Worm (Caenorhabditis elegans) whole organism, L1 larva: ENCODE measurements around the gene R10E4.9.

Experiments
- C16A3.4 ChIP-seq: fragments of 150-350 bp; optimal IDR thresholded peaks from 2 replicates; lab custom pipeline; 2014; ENCODE audit warnings: missing biosample characterization, missing genetic modification characterization
- C34B4.2 ChIP-seq: sonication (generic microtip); optimal IDR thresholded peaks from 2 replicates; lab custom pipeline; 2017; ENCODE audit warnings: mild to moderate bottlenecking, missing genetic modification characterization, missing compliant biosample characterization
- Y116A8C.19 ChIP-seq: sonication (generic microtip); optimal IDR thresholded peaks from 2 replicates; lab custom pipeline; 2016; ENCODE audit warnings: missing compliant biosample characterization, missing genetic modification characterization, borderline replicate concordance
- alr-1 ChIP-seq: fragments of 200-800 bp; sonication (Bioruptor generic); optimal IDR thresholded peaks from 2 replicates; lab custom pipeline; 2018; ENCODE audit warnings: borderline replicate concordance, mild to moderate bottlenecking, missing genetic modification characterization, missing compliant biosample characterization
- aly-2 ChIP-seq: fragments of 150-350 bp; optimal IDR thresholded peaks from 2 replicates; lab custom pipeline; 2014; ENCODE audit warnings: missing biosample characterization, missing genetic modification characterization
- ama-1 ChIP-seq: fragments of 150-350 bp; optimal IDR thresholded peaks from 2 replicates; lab custom pipeline; 2014
- ceh-8 ChIP-seq: fragments of 200-800 bp; sonication (Bioruptor generic); optimal IDR thresholded peaks from 2 replicates; lab custom pipeline; 2018; ENCODE audit warnings: mild to moderate bottlenecking, missing genetic modification characterization, moderate library complexity, missing compliant biosample characterization
- ceh-88 ChIP-seq: fragments of 200-800 bp; sonication (Bioruptor generic); IDR thresholded peaks from 2 replicates; pipeline ENCODE4 v1.3.6; 2022; ENCODE audit warnings: missing genetic modification characterization, missing compliant biosample characterization
- dpl-1 ChIP-seq, 3 experiments: fragments of 150-350 bp in 2 of 3; sonication (generic microtip) in 1 of 3; optimal IDR thresholded peaks; 2 replicates each; lab custom pipeline; 2014 to 2017; ENCODE audit warnings: missing biosample characterization in 3 of 3, missing genetic modification characterization in 3 of 3, missing genetic modification reagents in 3 of 3
- dsc-1 ChIP-seq: sonication (generic microtip); optimal IDR thresholded peaks from 2 replicates; lab custom pipeline; 2016; ENCODE audit warnings: mild to moderate bottlenecking, missing genetic modification characterization, missing compliant biosample characterization
- egl-27 ChIP-seq, 2 experiments: fragments of 150-350 bp in 1 of 2; sonication (generic microtip); optimal IDR thresholded peaks; 3 replicates each; lab custom pipeline; 2017 to 2018; ENCODE audit warnings: missing biosample characterization in 2 of 2, missing genetic modification characterization in 2 of 2, missing genetic modification reagents in 2 of 2
- elt-2 ChIP-seq: sonication (generic microtip); optimal IDR thresholded peaks from 2 replicates; lab custom pipeline; 2016; ENCODE audit warnings: missing genetic modification characterization, mild to moderate bottlenecking, inconsistent platforms, missing compliant biosample characterization, missing genetic modification reagents
- fkh-10 ChIP-seq: sonication (generic microtip); optimal IDR thresholded peaks from 2 replicates; lab custom pipeline; 2017; ENCODE audit warnings: missing biosample characterization, missing genetic modification reagents, missing genetic modification characterization
- fkh-4 ChIP-seq: sonication (generic microtip); optimal IDR thresholded peaks from 2 replicates; lab custom pipeline; 2016; ENCODE audit warnings: missing compliant biosample characterization, missing genetic modification characterization, borderline replicate concordance
- fkh-8 ChIP-seq: sonication (generic microtip); optimal IDR thresholded peaks from 2 replicates; lab custom pipeline; 2016; ENCODE audit warnings: mild to moderate bottlenecking, missing genetic modification characterization, missing compliant biosample characterization
- fos-1 ChIP-seq: fragments of 150-350 bp; optimal IDR thresholded peaks from 2 replicates; lab custom pipeline; 2014; ENCODE audit warnings: missing biosample characterization, missing genetic modification characterization
- hlh-17 ChIP-seq: fragments of 200-800 bp; sonication (Bioruptor generic); optimal IDR thresholded peaks from 2 replicates; lab custom pipeline; 2018; ENCODE audit warnings: missing genetic modification characterization, mild to moderate bottlenecking, missing compliant biosample characterization, moderate library complexity, borderline replicate concordance
- hpl-2 ChIP-seq: fragments of 150-350 bp; optimal IDR thresholded peaks from 2 replicates; lab custom pipeline; 2014; ENCODE audit warnings: missing biosample characterization, missing genetic modification reagents, missing genetic modification characterization
- irx-1 ChIP-seq: sonication (generic microtip); optimal IDR thresholded peaks from 2 replicates; lab custom pipeline; 2016; ENCODE audit warnings: missing genetic modification characterization, missing compliant biosample characterization
- lin-14 ChIP-seq: fragments of 200-800 bp; sonication (Bioruptor generic); optimal IDR thresholded peaks from 2 replicates; lab custom pipeline; 2018; ENCODE audit warnings: mild to moderate bottlenecking, missing genetic modification characterization, moderate library complexity, missing compliant biosample characterization
- lin-15B ChIP-seq: fragments of 150-350 bp; sonication (generic microtip); optimal IDR thresholded peaks from 3 replicates; lab custom pipeline; 2014; ENCODE audit warnings: missing biosample characterization, missing genetic modification characterization
- lin-35 ChIP-seq, 2 experiments: fragments of 150-350 bp; optimal IDR thresholded peaks; 2 replicates each; lab custom pipeline; 2014; ENCODE audit warnings: missing biosample characterization in 2 of 2, missing genetic modification characterization in 2 of 2, missing genetic modification reagents in 2 of 2
- lin-39 ChIP-seq: fragments of 150-350 bp; optimal IDR thresholded peaks from 2 replicates; lab custom pipeline; 2014; ENCODE audit warnings: missing biosample characterization, missing genetic modification reagents, missing genetic modification characterization
- lir-3 ChIP-seq: sonication (generic microtip); optimal IDR thresholded peaks from 2 replicates; lab custom pipeline; 2016; ENCODE audit warnings: mild to moderate bottlenecking, missing genetic modification characterization, moderate library complexity, missing compliant biosample characterization; ENCODE audit not compliant: poor library complexity
- mdl-1 ChIP-seq, 2 experiments: fragments of 150-350 bp; optimal IDR thresholded peaks; 2 replicates each; lab custom pipeline; 2014 to 2017; ENCODE audit warnings: missing biosample characterization in 2 of 2, missing genetic modification characterization in 2 of 2, inconsistent platforms in 1 of 2
- mef-2 ChIP-seq: fragments of 150-350 bp; optimal IDR thresholded peaks from 2 replicates; lab custom pipeline; 2014; ENCODE audit warnings: missing biosample characterization, missing genetic modification characterization
- nhr-19 ChIP-seq: fragments of 200-800 bp; sonication (Bioruptor generic); conservative IDR thresholded peaks from 2 replicates; pipeline ENCODE4 v1.3.6; 2022; ENCODE audit warnings: missing genetic modification characterization, missing compliant biosample characterization
- nhr-237 ChIP-seq: fragments of 150-350 bp; optimal IDR thresholded peaks from 2 replicates; lab custom pipeline; 2014; ENCODE audit warnings: missing biosample characterization, missing genetic modification characterization
- nhr-47 ChIP-seq: sonication (generic microtip); optimal IDR thresholded peaks from 2 replicates; lab custom pipeline; 2016; ENCODE audit warnings: mild to moderate bottlenecking, missing genetic modification characterization, moderate library complexity, missing compliant biosample characterization
- nhr-71 ChIP-seq: sonication (generic microtip); optimal IDR thresholded peaks from 2 replicates; lab custom pipeline; 2016; ENCODE audit warnings: mild to moderate bottlenecking, missing genetic modification characterization, moderate library complexity, missing compliant biosample characterization
- nhr-76 ChIP-seq: sonication (generic microtip); optimal IDR thresholded peaks from 2 replicates; lab custom pipeline; 2017; ENCODE audit warnings: missing biosample characterization, missing genetic modification characterization
- nhr-77 ChIP-seq: fragments of 150-350 bp; optimal IDR thresholded peaks from 2 replicates; lab custom pipeline; 2014; ENCODE audit warnings: missing biosample characterization, missing genetic modification characterization
- nhr-85 ChIP-seq: sonication (generic microtip); peaks from one replicate; lab custom pipeline; 2016; ENCODE audit warnings: missing genetic modification characterization, inconsistent platforms, missing compliant biosample characterization
- nhr-90 ChIP-seq: sonication (generic microtip); optimal IDR thresholded peaks from 2 replicates; lab custom pipeline; 2016; ENCODE audit warnings: mild to moderate bottlenecking, missing genetic modification characterization, missing compliant biosample characterization; ENCODE audit not compliant: poor library complexity
- pax-3 ChIP-seq: fragments of 200-800 bp; sonication (Bioruptor generic); optimal IDR thresholded peaks from 2 replicates; lab custom pipeline; 2018; ENCODE audit warnings: mild to moderate bottlenecking, missing genetic modification characterization, moderate library complexity, missing compliant biosample characterization
- pqm-1 ChIP-seq: sonication (generic microtip); optimal IDR thresholded peaks from 3 replicates; lab custom pipeline; 2017; ENCODE audit warnings: missing biosample characterization, missing genetic modification characterization
- skn-1 ChIP-seq: fragments of 150-350 bp; optimal IDR thresholded peaks from 2 replicates; lab custom pipeline; 2014; ENCODE audit warnings: missing biosample characterization, missing genetic modification characterization
- snpc-4 ChIP-seq: fragments of 150-350 bp; optimal IDR thresholded peaks from 2 replicates; lab custom pipeline; 2014; ENCODE audit warnings: missing biosample characterization, missing genetic modification characterization
- snu-23 ChIP-seq: sonication (generic microtip); optimal IDR thresholded peaks from 2 replicates; lab custom pipeline; 2016; ENCODE audit warnings: missing genetic modification characterization, missing compliant biosample characterization
- sptf-1 ChIP-seq: fragments of 150-350 bp; optimal IDR thresholded peaks from 2 replicates; lab custom pipeline; 2014; ENCODE audit warnings: missing biosample characterization, missing genetic modification characterization
- sup-37 ChIP-seq: fragments of 200-800 bp; sonication (Bioruptor generic); optimal IDR thresholded peaks from 2 replicates; lab custom pipeline; 2018; ENCODE audit warnings: mild to moderate bottlenecking, missing genetic modification characterization, missing compliant biosample characterization
- tbx-2 ChIP-seq: sonication (generic microtip); optimal IDR thresholded peaks from 2 replicates; lab custom pipeline; 2016; ENCODE audit warnings: missing genetic modification characterization, missing compliant biosample characterization
- tlp-1 ChIP-seq: fragments of 150-350 bp; optimal IDR thresholded peaks from 2 replicates; lab custom pipeline; 2014; ENCODE audit warnings: missing biosample characterization, missing genetic modification characterization
- unc-130 ChIP-seq: fragments of 150-350 bp; optimal IDR thresholded peaks from 2 replicates; lab custom pipeline; 2017; ENCODE audit warnings: missing biosample characterization, missing genetic modification characterization, inconsistent platforms
- unc-98 ChIP-seq: fragments of 200-800 bp; sonication (Bioruptor generic); IDR thresholded peaks from 2 replicates; pipeline ENCODE4 v1.3.6; 2022; ENCODE audit warnings: missing genetic modification characterization, missing compliant biosample characterization
- vab-15 ChIP-seq: sonication (generic microtip); optimal IDR thresholded peaks from 2 replicates; lab custom pipeline; 2017; ENCODE audit warnings: missing genotype, mild to moderate bottlenecking, missing genetic modification characterization, missing compliant biosample characterization
- zag-1 ChIP-seq: fragments of 150-350 bp; optimal IDR thresholded peaks from 2 replicates; lab custom pipeline; 2014; ENCODE audit warnings: missing biosample characterization, missing genetic modification characterization
- zip-4 ChIP-seq: fragments of 200-800 bp; sonication (Bioruptor generic); optimal IDR thresholded peaks from 2 replicates; lab custom pipeline; 2018; ENCODE audit warnings: mild to moderate bottlenecking, missing genetic modification characterization, moderate library complexity, missing compliant biosample characterization
- ztf-11 ChIP-seq, 2 experiments: sonication (generic microtip); optimal IDR thresholded peaks; 2 replicates each; lab custom pipeline; 2016 to 2017; ENCODE audit warnings: missing genetic modification characterization in 2 of 2, missing biosample characterization in 1 of 2, missing compliant biosample characterization in 1 of 2
- ztf-4 ChIP-seq: fragments of 150-350 bp; optimal IDR thresholded peaks from 2 replicates; lab custom pipeline; 2014; ENCODE audit warnings: missing biosample characterization, missing genetic modification characterization

Gene R10E4.9

ce11 chrIII:4280215-4281173 lies 21.7 kb downstream of the R10E4.9 start, which contains the start of gene sup-26:
TSS of gene sup-26 (minus strand) at chrIII:4280224.
- no peak for TF ChIP-seq nhr-237 (tag; lab: Kevin White, UChicago)
- TF ChIP-seq fkh-10: no peak
- TF ChIP-seq ztf-11 (tag; optimal IDR thresholded peaks at IDR 0.05; lab: Kevin White, UChicago): peak in 1 of 2 experiments; percentile 62
- TF ChIP-seq mef-2 (tag; lab: Kevin White, UChicago): no peak
- TF ChIP-seq fos-1 (tag; lab: Kevin White, UChicago): no peak
- no peak for TF ChIP-seq nhr-77
- no peak for TF ChIP-seq lin-15B (tag; lab: Kevin White, UChicago)
- TF ChIP-seq snpc-4 (tag; lab: Kevin White, UChicago): no peak
- TF ChIP-seq alr-1 (tag; lab: Kevin White, UChicago): no peak
- TF ChIP-seq ama-1 (lab: Kevin White, UChicago): no peak
- TF ChIP-seq lin-39 (tag; lab: Kevin White, UChicago): no peak
- no peak for TF ChIP-seq sptf-1 (tag; lab: Kevin White, UChicago)
- TF ChIP-seq C34B4.2 (tag; lab: Kevin White, UChicago): no peak
- TF ChIP-seq skn-1 (tag; lab: Kevin White, UChicago): no peak
- no peak for TF ChIP-seq vab-15 (tag; lab: Kevin White, UChicago)
- TF ChIP-seq mdl-1 (tag; optimal IDR thresholded peaks at IDR 0.05; lab: Kevin White, UChicago): peak in 1 of 2 experiments; percentile 42
- no peak; the same call in 1 of the 2 replicates for TF ChIP-seq ceh-88 (GFP tag; lab: Robert Waterston, UW)
- TF ChIP-seq ceh-8 (GFP tag; lab: Kevin White, UChicago): no peak
- TF ChIP-seq lir-3 (tag; lab: Kevin White, UChicago): no peak
- TF ChIP-seq nhr-71 (tag; lab: Kevin White, UChicago): peak; percentile 68
- no peak for TF ChIP-seq Y116A8C.19 (tag; lab: Kevin White, UChicago)
- no peak for TF ChIP-seq fkh-8 (tag; lab: Kevin White, UChicago)
- TF ChIP-seq C16A3.4: no peak
- TF ChIP-seq fkh-4 (tag; lab: Kevin White, UChicago): no peak
- no peak for TF ChIP-seq pax-3
- TF ChIP-seq snu-23: peak; percentile 43
- TF ChIP-seq dpl-1 (GFP tag; optimal IDR thresholded peaks at IDR 0.05; lab: Kevin White, UChicago): no peak
- peak; percentile 40 for TF ChIP-seq tbx-2 (tag; lab: Kevin White, UChicago)
- TF ChIP-seq lin-35 (GFP tag; optimal IDR thresholded peaks at IDR 0.05; lab: Kevin White, UChicago): peak in 1 of 2 experiments; percentile 45
- no peak for TF ChIP-seq zag-1
- TF ChIP-seq nhr-19: 0 out of 2 replicates have a peak, but pooled peaks have one; percentile 4
- peak; percentile 32 for TF ChIP-seq nhr-47 (tag; lab: Kevin White, UChicago)
- TF ChIP-seq nhr-90: no peak
- peak; percentile 90 for TF ChIP-seq nhr-85
- TF ChIP-seq unc-98 (GFP tag; lab: Robert Waterston, UW): no peak
- no peak for TF ChIP-seq hpl-2 (GFP tag; lab: Kevin White, UChicago)
- no peak for TF ChIP-seq egl-27 (tag; optimal IDR thresholded peaks at IDR 0.05; lab: Kevin White, UChicago)
- TF ChIP-seq ztf-4 (tag; lab: Kevin White, UChicago): no peak
- TF ChIP-seq dsc-1 (tag; lab: Kevin White, UChicago): peak; percentile 22
- TF ChIP-seq lin-14 (GFP tag; lab: Kevin White, UChicago): peak; percentile 70
- no peak for TF ChIP-seq hlh-17 (GFP tag; lab: Kevin White, UChicago)
- no peak for TF ChIP-seq pqm-1
- TF ChIP-seq nhr-76 (tag; lab: Kevin White, UChicago): no peak
- TF ChIP-seq zip-4 (GFP tag; lab: Kevin White, UChicago): peak; percentile 13
- no peak for TF ChIP-seq elt-2 (tag; lab: Kevin White, UChicago)
- no peak for TF ChIP-seq tlp-1 (tag; lab: Kevin White, UChicago)
- no peak for TF ChIP-seq irx-1 (tag; lab: Kevin White, UChicago)
- no peak for TF ChIP-seq unc-130 (tag; lab: Kevin White, UChicago)
- TF ChIP-seq sup-37: peak; percentile 19
- TF ChIP-seq aly-2 (tag; lab: Kevin White, UChicago): no peak
